Fruit fly (Drosophila melanogaster) whole organism, embryonic: ENCODE data around the gene ry.

Experiments used
- Bdp1 ChIP-seq: fragments of 200-800 bp; sonication (Bioruptor generic); optimal IDR thresholded peaks from 3 replicates; lab custom pipeline; 2016; ENCODE audit warnings: missing biosample characterization, missing genetic modification characterization
- CG10209 ChIP-seq: fragments of 200-800 bp; sonication (Bioruptor generic); optimal IDR thresholded peaks from 3 replicates; lab custom pipeline; 2017; ENCODE audit warnings: missing biosample characterization, mild to moderate bottlenecking, missing genetic modification characterization, missing genetic modification reagents
- CG1024 ChIP-seq: fragments of 200-800 bp; sonication (Bioruptor generic); IDR thresholded peaks from 2 replicates; pipeline ENCODE4 v1.3.6; 2022; ENCODE audit warnings: missing biosample characterization, missing genetic modification characterization
- CG10565 ChIP-seq: fragments of 200-800 bp; sonication (Bioruptor generic); optimal IDR thresholded peaks from 3 replicates; lab custom pipeline; 2016; ENCODE audit warnings: missing biosample characterization, mild to moderate bottlenecking, missing genetic modification characterization
- CG12391 ChIP-seq: fragments of 200-800 bp; sonication (Bioruptor generic); optimal IDR thresholded peaks from 3 replicates; lab custom pipeline; 2018; ENCODE audit warnings: missing biosample characterization, mild to moderate bottlenecking, missing genetic modification characterization, moderate library complexity
- CG13775 ChIP-seq: fragments of 200-800 bp; sonication (Bioruptor generic); optimal IDR thresholded peaks from 3 replicates; lab custom pipeline; 2017; ENCODE audit warnings: missing biosample characterization, mild to moderate bottlenecking, missing genetic modification characterization
- CG14050 ChIP-seq: fragments of 200-800 bp; sonication (Bioruptor generic); IDR thresholded peaks from 3 replicates; pipeline ENCODE4 v1.3.6; 2022; ENCODE audit warnings: missing biosample characterization, missing genetic modification characterization
- CG31224 ChIP-seq: fragments of 200-800 bp; sonication (Bioruptor generic); IDR thresholded peaks from 2 replicates; pipeline ENCODE4 v1.3.6; 2022; ENCODE audit warnings: missing biosample characterization, missing genetic modification characterization
- CG3281 ChIP-seq: fragments of 200-800 bp; sonication (Bioruptor generic); optimal IDR thresholded peaks from 3 replicates; lab custom pipeline; 2017; ENCODE audit warnings: missing biosample characterization, mild to moderate bottlenecking, missing genetic modification characterization
- CG33557 ChIP-seq: fragments of 200-800 bp; sonication (Bioruptor generic); optimal IDR thresholded peaks from 2 replicates; lab custom pipeline; 2019; ENCODE audit warnings: missing biosample characterization, mild to moderate bottlenecking, missing genetic modification characterization, moderate library complexity
- CG34224 ChIP-seq: fragments of 200-800 bp; sonication (Bioruptor generic); IDR thresholded peaks from 3 replicates; pipeline ENCODE4 v1.3.6; 2022; ENCODE audit warnings: missing biosample characterization, missing genetic modification characterization; ENCODE audit not compliant: partially characterized antibody
- CG3995 ChIP-seq: fragments of 200-800 bp; sonication (Bioruptor generic); optimal IDR thresholded peaks from 3 replicates; lab custom pipeline; 2016; ENCODE audit warnings: missing biosample characterization, missing genetic modification characterization
- CG5953 ChIP-seq: fragments of 200-800 bp; sonication (Bioruptor generic); IDR thresholded peaks from 2 replicates; pipeline ENCODE4 v1.3.6; 2022; ENCODE audit warnings: missing biosample characterization, missing genetic modification characterization
- CG6689 ChIP-seq: fragments of 200-800 bp; sonication (Bioruptor generic); IDR thresholded peaks from 2 replicates; pipeline ENCODE4 v1.3.6; 2022; ENCODE audit warnings: missing biosample characterization, missing genetic modification characterization
- CG7271 ChIP-seq: fragments of 200-800 bp; sonication (Bioruptor generic); optimal IDR thresholded peaks from 2 replicates; lab custom pipeline; 2018; ENCODE audit warnings: missing biosample characterization, mild to moderate bottlenecking, missing genetic modification characterization, moderate library complexity
- CG7556 ChIP-seq: fragments of 200-800 bp; sonication (Bioruptor generic); optimal IDR thresholded peaks from 2 replicates; lab custom pipeline; 2017; ENCODE audit warnings: missing biosample characterization, mild to moderate bottlenecking, missing genetic modification characterization
- CG8089 ChIP-seq: fragments of 200-800 bp; sonication (Bioruptor generic); optimal IDR thresholded peaks from 3 replicates; lab custom pipeline; 2016; ENCODE audit warnings: missing biosample characterization, missing genetic modification characterization
- CG8388 ChIP-seq: fragments of 200-800 bp; sonication (Bioruptor generic); optimal IDR thresholded peaks from 2 replicates; lab custom pipeline; 2019; ENCODE audit warnings: missing biosample characterization, mild to moderate bottlenecking, missing genetic modification characterization, moderate library complexity
- CG9437 ChIP-seq: fragments of 200-800 bp; sonication (Bioruptor generic); optimal IDR thresholded peaks from 2 replicates; lab custom pipeline; 2018; ENCODE audit warnings: missing biosample characterization, mild to moderate bottlenecking, missing genetic modification characterization
- Dbx ChIP-seq: fragments of 200-800 bp; sonication (Bioruptor generic); IDR thresholded peaks from 3 replicates; pipeline ENCODE4 v1.3.6; 2022; ENCODE audit warnings: missing biosample characterization, missing genetic modification characterization
- Drgx ChIP-seq: fragments of 200-800 bp; sonication (Bioruptor generic); IDR thresholded peaks from 2 replicates; pipeline ENCODE4 v1.3.6; 2022; ENCODE audit warnings: missing biosample characterization, missing genetic modification characterization
- Fer1 ChIP-seq: fragments of 200-800 bp; sonication (Bioruptor generic); optimal IDR thresholded peaks from 2 replicates; lab custom pipeline; 2017; ENCODE audit warnings: missing biosample characterization, mild to moderate bottlenecking, missing genetic modification characterization
- HLHmδ ChIP-seq: fragments of 200-800 bp; sonication (Bioruptor generic); optimal IDR thresholded peaks from 2 replicates; lab custom pipeline; 2018; ENCODE audit warnings: missing biosample characterization, mild to moderate bottlenecking, missing genetic modification characterization, moderate library complexity
- Hr39 ChIP-seq: fragments of >200 bp; optimal IDR thresholded peaks from 2 replicates; lab custom pipeline; 2017
- NK7.1 ChIP-seq: fragments of 200-800 bp; sonication (Bioruptor generic); optimal IDR thresholded peaks from 3 replicates; lab custom pipeline; 2016; ENCODE audit warnings: missing biosample characterization, missing genetic modification characterization
- NfI ChIP-seq: fragments of 200-800 bp; sonication (Bioruptor generic); optimal IDR thresholded peaks from 3 replicates; lab custom pipeline; 2018; ENCODE audit warnings: missing biosample characterization, mild to moderate bottlenecking, missing genetic modification characterization, moderate library complexity
- Scr ChIP-seq: fragments of 200-800 bp; sonication (Bioruptor generic); IDR thresholded peaks from 2 replicates; pipeline ENCODE4 v1.3.6; 2022; ENCODE audit warnings: missing biosample characterization, missing genetic modification characterization; ENCODE audit not compliant: partially characterized antibody
- Sin3A ChIP-seq: fragments of >200 bp; optimal IDR thresholded peaks from 2 replicates; lab custom pipeline; 2018
- Six4 ChIP-seq: fragments of 200-800 bp; sonication (Bioruptor generic); optimal IDR thresholded peaks from 2 replicates; lab custom pipeline; 2016; ENCODE audit warnings: missing biosample characterization, missing genetic modification characterization
- Spps ChIP-seq: fragments of 200-800 bp; sonication (Bioruptor generic); optimal IDR thresholded peaks from 2 replicates; lab custom pipeline; 2018; ENCODE audit warnings: missing biosample characterization, mild to moderate bottlenecking, missing genetic modification characterization
- ab ChIP-seq: fragments of 200-800 bp; sonication (Bioruptor generic); optimal IDR thresholded peaks from 2 replicates; lab custom pipeline; 2016; ENCODE audit warnings: missing biosample characterization, missing genetic modification characterization
- abd-A ChIP-seq: fragments of 200-800 bp; sonication (Bioruptor generic); optimal IDR thresholded peaks from 3 replicates; lab custom pipeline; 2019; ENCODE audit warnings: missing biosample characterization, mild to moderate bottlenecking, missing genetic modification characterization, moderate library complexity
- amos ChIP-seq: fragments of 200-800 bp; sonication (Bioruptor generic); IDR thresholded peaks from 2 replicates; pipeline ENCODE4 v1.3.6; 2022; ENCODE audit warnings: missing biosample characterization, missing genetic modification characterization; ENCODE audit not compliant: partially characterized antibody
- bbx ChIP-seq: fragments of 200-800 bp; sonication (Bioruptor generic); IDR thresholded peaks from 2 replicates; pipeline ENCODE4 v1.3.6; 2022; ENCODE audit warnings: missing biosample characterization, missing genetic modification characterization; ENCODE audit not compliant: partially characterized antibody
- bowl ChIP-seq: fragments of 200-800 bp; sonication (Bioruptor generic); IDR thresholded peaks from 2 replicates; pipeline ENCODE4 v1.3.6; 2022; ENCODE audit warnings: missing biosample characterization, missing genetic modification characterization
- cg ChIP-seq: fragments of 200-800 bp; sonication (Bioruptor generic); optimal IDR thresholded peaks from 3 replicates; lab custom pipeline; 2019; ENCODE audit warnings: missing biosample characterization, mild to moderate bottlenecking, missing genetic modification characterization, moderate library complexity
- ci ChIP-seq: fragments of 200-800 bp; sonication (Bioruptor generic); IDR thresholded peaks from 3 replicates; pipeline ENCODE4 v1.3.6; 2022; ENCODE audit warnings: missing biosample characterization, missing genetic modification characterization
- da ChIP-seq: fragments of 200-800 bp; sonication (Bioruptor generic); optimal IDR thresholded peaks from 2 replicates; lab custom pipeline; 2016; ENCODE audit warnings: missing biosample characterization, missing genetic modification characterization
- en ChIP-seq: fragments of 200-800 bp; sonication (Bioruptor generic); optimal IDR thresholded peaks from 2 replicates; lab custom pipeline; 2016; ENCODE audit warnings: missing biosample characterization, missing genetic modification characterization
- grau ChIP-seq: fragments of 200-800 bp; optimal IDR thresholded peaks from 3 replicates; lab custom pipeline; 2019; ENCODE audit warnings: missing biosample characterization, mild to moderate bottlenecking, missing genetic modification characterization, moderate library complexity
- gsb-n ChIP-seq: fragments of 200-800 bp; sonication (Bioruptor generic); optimal IDR thresholded peaks from 3 replicates; lab custom pipeline; 2018; ENCODE audit warnings: missing biosample characterization, mild to moderate bottlenecking, missing genetic modification characterization
- her ChIP-seq: fragments of 200-800 bp; sonication (Bioruptor generic); optimal IDR thresholded peaks from 2 replicates; lab custom pipeline; 2016; ENCODE audit warnings: missing biosample characterization, missing genetic modification characterization
- mld ChIP-seq: fragments of 200-800 bp; sonication (Bioruptor generic); IDR thresholded peaks from 3 replicates; pipeline ENCODE4 v1.3.6; 2022; ENCODE audit warnings: missing biosample characterization, missing genetic modification characterization; ENCODE audit not compliant: partially characterized antibody
- odd ChIP-seq: fragments of 200-800 bp; sonication (Bioruptor generic); optimal IDR thresholded peaks from 2 replicates; lab custom pipeline; 2017; ENCODE audit warnings: missing biosample characterization, mild to moderate bottlenecking, missing genetic modification characterization
- repo ChIP-seq: fragments of 200-800 bp; sonication (Bioruptor generic); optimal IDR thresholded peaks from 2 replicates; lab custom pipeline; 2016; ENCODE audit warnings: missing biosample characterization, missing genetic modification characterization
- schlank ChIP-seq: fragments of 200-800 bp; sonication (Bioruptor generic); optimal IDR thresholded peaks from 2 replicates; lab custom pipeline; 2018; ENCODE audit warnings: missing biosample characterization, mild to moderate bottlenecking, missing genetic modification characterization
- seq ChIP-seq: fragments of 200-800 bp; sonication (Bioruptor generic); IDR thresholded peaks from 2 replicates; pipeline ENCODE4 v1.3.6; 2022; ENCODE audit warnings: missing biosample characterization, missing genetic modification characterization
- slou ChIP-seq: fragments of 200-800 bp; sonication (Bioruptor generic); optimal IDR thresholded peaks from 3 replicates; lab custom pipeline; 2016; ENCODE audit warnings: missing biosample characterization, missing genetic modification characterization
- slp2 ChIP-seq: fragments of 200-800 bp; sonication (Bioruptor generic); optimal IDR thresholded peaks from 2 replicates; lab custom pipeline; 2016; ENCODE audit warnings: missing biosample characterization, missing genetic modification characterization
- sna ChIP-seq: fragments of 200-800 bp; sonication (Bioruptor generic); IDR thresholded peaks from 2 replicates; pipeline ENCODE4 v1.3.6; 2022; ENCODE audit warnings: missing biosample characterization, missing genetic modification characterization; ENCODE audit not compliant: partially characterized antibody
- trem ChIP-seq: fragments of 200-800 bp; optimal IDR thresholded peaks from 3 replicates; lab custom pipeline; 2019; ENCODE audit warnings: missing biosample characterization, mild to moderate bottlenecking, missing genetic modification characterization, moderate library complexity
- zen2 ChIP-seq: fragments of 200-800 bp; sonication (Bioruptor generic); IDR thresholded peaks from 3 replicates; pipeline ENCODE4 v1.3.6; 2022; ENCODE audit warnings: missing biosample characterization, missing genetic modification characterization; ENCODE audit not compliant: partially characterized antibody

ry gene

DNA sequence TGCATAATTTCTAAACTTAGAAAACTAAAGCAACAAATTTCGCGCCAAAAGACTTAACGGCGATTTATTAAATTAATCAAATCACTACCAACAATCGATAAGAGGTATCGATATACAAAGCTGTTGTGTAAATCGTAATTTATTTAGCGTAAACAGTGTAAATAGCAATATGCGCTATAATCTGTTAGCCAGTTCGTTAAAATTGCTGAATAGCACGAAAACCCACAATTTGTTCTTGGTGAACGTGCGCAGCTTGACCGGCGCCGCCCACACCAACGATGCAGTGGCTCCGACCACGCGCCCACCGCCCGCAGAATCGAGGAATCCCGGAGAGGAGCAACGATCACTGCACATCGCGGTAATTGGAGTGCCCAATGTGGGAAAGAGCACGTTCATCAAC, 36.8 kb upstream of the ry start, which contains the start of gene CG7488 (continued):
- TF ChIP-seq CG12391, result no peak
- no peak for TF ChIP-seq repo (GFP tag; lab: Kevin White, UChicago)
- no peak for TF ChIP-seq Drgx
- no peak for TF ChIP-seq CG13775 (GFP tag; lab: Kevin White, UChicago)
- TF ChIP-seq CG5953 (GFP tag; lab: Robert Waterston, UW), result no peak
- no peak for TF ChIP-seq slou
- TF ChIP-seq ci (GFP tag; lab: Robert Waterston, UW), result no peak
- TF ChIP-seq Scr, result peak; percentile 80
- peak; percentile 83; the same call in 2 of the 3 replicates for TF ChIP-seq mld
- TF ChIP-seq ab, result no peak
- no peak for TF ChIP-seq Dbx (GFP tag; lab: Robert Waterston, UW)
- no peak for TF ChIP-seq gsb-n (tag; lab: Kevin White, UChicago)
- TF ChIP-seq NfI (GFP tag; lab: Kevin White, UChicago), result no peak
- TF ChIP-seq Fer1, result no peak
- no peak for TF ChIP-seq NK7.1 (GFP tag; lab: Kevin White, UChicago)
- TF ChIP-seq CG7556 (GFP tag; lab: Kevin White, UChicago), result no peak
- TF ChIP-seq odd, result no peak
- TF ChIP-seq abd-A (tag; lab: Kevin White, UChicago), result no peak
- TF ChIP-seq Bdp1 (GFP tag; lab: Kevin White, UChicago), result no peak
- no peak for TF ChIP-seq CG7271
- TF ChIP-seq da (GFP tag; lab: Kevin White, UChicago), result no peak
- peak; percentile 84 for TF ChIP-seq zen2 (GFP tag; lab: Robert Waterston, UW)
- TF ChIP-seq schlank (tag; lab: Kevin White, UChicago), result no peak
- TF ChIP-seq HLHmδ (GFP tag; lab: Kevin White, UChicago), result no peak
- TF ChIP-seq her (GFP tag; lab: Kevin White, UChicago), result no peak
- no peak for TF ChIP-seq Hr39 (lab: Kevin White, UChicago)
- TF ChIP-seq en (GFP tag; lab: Kevin White, UChicago), result no peak
- no peak for TF ChIP-seq bowl (GFP tag; lab: Robert Waterston, UW)
- TF ChIP-seq CG31224 (GFP tag; lab: Robert Waterston, UW), result no peak
- TF ChIP-seq CG1024 (GFP tag; lab: Robert Waterston, UW), result no peak
- TF ChIP-seq CG6689 (GFP tag; lab: Robert Waterston, UW), result no peak
- no peak for TF ChIP-seq Six4 (GFP tag; lab: Kevin White, UChicago)
- TF ChIP-seq Sin3A (lab: Kevin White, UChicago), result peak; percentile 2
- TF ChIP-seq CG10209 (GFP tag; lab: Kevin White, UChicago), result no peak
- peak; percentile 92 for TF ChIP-seq sna (GFP tag; lab: Robert Waterston, UW)
- peak; percentile 25 for TF ChIP-seq CG9437 (GFP tag; lab: Kevin White, UChicago)
- no peak for TF ChIP-seq CG33557
- peak; percentile 97 for TF ChIP-seq CG34224 (GFP tag; lab: Robert Waterston, UW)
- TF ChIP-seq trem, result peak; percentile 59
- TF ChIP-seq Spps (tag; lab: Kevin White, UChicago), result no peak
- no peak for TF ChIP-seq CG3281 (GFP tag; lab: Kevin White, UChicago)
- TF ChIP-seq CG10565, result no peak
- TF ChIP-seq grau (tag; lab: Kevin White, UChicago), result no peak
- no peak for TF ChIP-seq slp2 (GFP tag; lab: Kevin White, UChicago)
- peak; percentile 90 for TF ChIP-seq CG8388
- no peak for TF ChIP-seq seq (GFP tag; lab: Robert Waterston, UW)
- TF ChIP-seq CG3995, result peak; percentile 81
- no peak for TF ChIP-seq cg (GFP tag; lab: Kevin White, UChicago)
- no peak for TF ChIP-seq CG8089 (GFP tag; lab: Kevin White, UChicago)
- TF ChIP-seq bbx (GFP tag; lab: Robert Waterston, UW), result peak; percentile 87
- no peak for TF ChIP-seq CG14050
- TF ChIP-seq amos (GFP tag; lab: Robert Waterston, UW), result peak; percentile 72; the same call in 1 of the 2 replicates
